Worm (Caenorhabditis elegans) whole organism, L4 larva: ENCODE data around the gene idpp-6.

Source experiments
- F10B5.3 ChIP-seq: sonication (generic microtip); optimal IDR thresholded peaks from 2 replicates; lab custom pipeline; 2016; ENCODE audit warnings: mild to moderate bottlenecking, missing genetic modification characterization, missing compliant biosample characterization
- ceh-62 ChIP-seq: sonication (generic microtip); optimal IDR thresholded peaks from 2 replicates; lab custom pipeline; 2017; ENCODE audit warnings: missing biosample characterization, missing genetic modification characterization
- ces-1 ChIP-seq: fragments of 150-350 bp; sonication (generic microtip); optimal IDR thresholded peaks from 4 replicates; lab custom pipeline; 2014; ENCODE audit warnings: missing biosample characterization, missing genetic modification reagents, missing genetic modification characterization
- dpl-1 ChIP-seq: fragments of 150-350 bp; optimal IDR thresholded peaks from 2 replicates; lab custom pipeline; 2014; ENCODE audit warnings: missing biosample characterization, missing genetic modification reagents, missing genetic modification characterization
- duxl-1 ChIP-seq: sonication (generic microtip); optimal IDR thresholded peaks from 2 replicates; lab custom pipeline; 2016; ENCODE audit warnings: mild to moderate bottlenecking, missing genetic modification characterization, moderate library complexity, missing compliant biosample characterization; ENCODE audit not compliant: poor library complexity
- mep-1 ChIP-seq: fragments of 150-350 bp; sonication (generic microtip); optimal IDR thresholded peaks from 3 replicates; lab custom pipeline; 2014; ENCODE audit warnings: missing biosample characterization, missing genetic modification characterization
- nhr-11 ChIP-seq: fragments of 150-350 bp; optimal IDR thresholded peaks from 2 replicates; lab custom pipeline; 2014; ENCODE audit warnings: missing biosample characterization, missing genetic modification characterization
- nhr-77 ChIP-seq: fragments of 150-350 bp; optimal IDR thresholded peaks from 2 replicates; lab custom pipeline; 2014; ENCODE audit warnings: missing biosample characterization, missing genetic modification characterization
- unc-39 ChIP-seq: sonication (generic microtip); optimal IDR thresholded peaks from 2 replicates; lab custom pipeline; 2017; ENCODE audit warnings: missing biosample characterization, missing genetic modification characterization
- unc-62 ChIP-seq, 3 experiments: fragments of 150-350 bp in 1 of 3; sonication (generic microtip); optimal IDR thresholded peaks in 2 of 3; peaks in 1 of 3; 1 replicate in 1 of 3; 2 replicates in 2 of 3; lab custom pipeline; 2014 to 2017; ENCODE audit warnings: missing biosample characterization in 3 of 3, missing genetic modification characterization in 3 of 3, missing genetic modification reagents in 3 of 3, missing genotype in 1 of 3
- ztf-11 ChIP-seq: fragments of 150-350 bp; optimal IDR thresholded peaks from 2 replicates; lab custom pipeline; 2014; ENCODE audit warnings: missing biosample characterization, missing genetic modification characterization

DNA sequence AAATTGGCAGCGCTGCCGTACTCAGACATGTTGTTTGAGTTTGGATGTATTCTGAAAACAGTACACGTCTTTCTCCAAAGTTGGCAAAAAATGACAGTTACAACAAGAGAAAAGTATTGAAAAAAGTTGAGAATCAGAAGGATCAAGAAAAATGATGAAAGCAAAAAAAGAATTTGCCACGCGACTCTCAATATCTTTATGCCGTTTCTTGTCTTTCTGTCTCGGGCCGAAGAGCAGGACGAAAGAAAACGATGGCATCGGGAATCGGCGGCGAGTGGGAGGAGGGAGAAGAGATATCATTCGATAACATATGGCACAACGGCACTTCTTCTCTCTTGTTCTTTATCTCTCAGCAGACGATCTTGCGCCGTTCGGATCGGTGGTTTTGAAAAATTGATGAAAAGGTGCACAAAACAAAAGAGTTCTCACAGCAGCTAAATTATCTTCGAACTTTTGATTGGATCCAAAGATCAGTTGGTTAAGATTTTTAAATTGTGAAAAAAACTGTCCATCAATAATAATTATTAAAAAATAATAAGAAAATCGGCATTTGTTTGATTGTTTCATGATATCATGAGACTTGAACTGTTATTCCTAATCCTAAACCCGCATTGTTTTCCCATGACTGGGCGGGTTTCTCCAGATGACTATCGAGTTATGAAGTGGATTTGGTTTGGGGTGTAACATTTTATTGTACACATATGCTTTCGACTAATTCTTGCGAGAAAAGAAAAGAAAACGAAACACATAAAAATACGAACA is 40.4 kb downstream of the idpp-6 start, which contains the start of gene gei-15:
- TF ChIP-seq ztf-11 (tag; lab: Kevin White, UChicago) (no peak), ces-1 (GFP tag; lab: Kevin White, UChicago) (no peak), unc-39 (tag; lab: Kevin White, UChicago) (no peak), dpl-1 (GFP tag; lab: Kevin White, UChicago) (no peak), F10B5.3 (tag; lab: Kevin White, UChicago) (no peak), nhr-11 (tag; lab: Kevin White, UChicago) (peak; percentile 1), nhr-77 (no peak), ceh-62 (no peak), mep-1 (tag; lab: Kevin White, UChicago) (no peak), duxl-1 (tag; lab: Kevin White, UChicago) (no peak), unc-62 (GFP tag; optimal IDR thresholded peaks at IDR 0.05 in 1 of 2; lab: Kevin White, UChicago) (no peak), unc-62 (tag; optimal IDR thresholded peaks at IDR 0.05; lab: Kevin White, UChicago) (no peak)
